Worm (Caenorhabditis elegans) whole organism, early embryonic: ENCODE measurements around the gene ttr-40.

ENCODE experiments used
- B0310.2 ChIP-seq: sonication (generic microtip); optimal IDR thresholded peaks from 2 replicates; lab custom pipeline; 2016; ENCODE audit warnings: mild to moderate bottlenecking, missing genetic modification characterization, missing compliant biosample characterization
- F13C5.2 ChIP-seq: sonication (generic microtip); optimal IDR thresholded peaks from 2 replicates; lab custom pipeline; 2017; ENCODE audit warnings: mild to moderate bottlenecking, missing genetic modification characterization, inconsistent platforms, missing compliant biosample characterization
- aly-1 ChIP-seq: sonication (generic microtip); optimal IDR thresholded peaks from 2 replicates; lab custom pipeline; 2016; ENCODE audit warnings: missing genetic modification characterization, missing compliant biosample characterization
- ama-1 ChIP-seq: fragments of 150-350 bp; optimal IDR thresholded peaks from 2 replicates; lab custom pipeline; 2014
- ceh-13 ChIP-seq: fragments of 200-800 bp; sonication (Bioruptor generic); optimal IDR thresholded peaks from 2 replicates; lab custom pipeline; 2018; ENCODE audit warnings: mild to moderate bottlenecking, missing genetic modification characterization, missing compliant biosample characterization
- ceh-36 ChIP-seq: sonication (generic microtip); optimal IDR thresholded peaks from 2 replicates; lab custom pipeline; 2016; ENCODE audit warnings: missing genetic modification characterization, inconsistent platforms, missing compliant biosample characterization
- ets-7 ChIP-seq: sonication (generic microtip); optimal IDR thresholded peaks from 2 replicates; lab custom pipeline; 2016; ENCODE audit warnings: missing genotype, missing genetic modification characterization, missing compliant biosample characterization
- flt-1 ChIP-seq: fragments of 200-800 bp; sonication (Bioruptor generic); IDR thresholded peaks from 2 replicates; pipeline ENCODE4 v1.3.6; 2022; ENCODE audit warnings: missing genetic modification characterization, missing compliant biosample characterization
- hmbx-1 ChIP-seq: sonication (generic microtip); optimal IDR thresholded peaks from 2 replicates; lab custom pipeline; 2016; ENCODE audit warnings: mild to moderate bottlenecking, missing genetic modification characterization, missing compliant biosample characterization
- hmg-4 ChIP-seq: fragments of 200-800 bp; sonication (Bioruptor generic); optimal IDR thresholded peaks from 2 replicates; lab custom pipeline; 2018; ENCODE audit warnings: mild to moderate bottlenecking, missing genetic modification characterization, missing compliant biosample characterization
- hnd-1 ChIP-seq: sonication (generic microtip); optimal IDR thresholded peaks from 2 replicates; lab custom pipeline; 2016; ENCODE audit warnings: missing genetic modification characterization, missing compliant biosample characterization
- pes-1 ChIP-seq: fragments of 200-800 bp; sonication (Bioruptor generic); IDR thresholded peaks from 2 replicates; pipeline ENCODE4 v1.3.6; 2022; ENCODE audit warnings: missing genetic modification reagents, missing genetic modification characterization, missing compliant biosample characterization
- scrt-1 ChIP-seq: fragments of 200-800 bp; sonication (Bioruptor generic); IDR thresholded peaks from 2 replicates; pipeline ENCODE4 v1.3.6; 2022; ENCODE audit warnings: missing genetic modification characterization, missing compliant biosample characterization
- sea-1 ChIP-seq: fragments of 200-800 bp; sonication (Bioruptor generic); conservative IDR thresholded peaks from 2 replicates; pipeline ENCODE4 v1.3.6; 2022; ENCODE audit warnings: missing genetic modification characterization, missing compliant biosample characterization
- tbx-11 ChIP-seq: fragments of 200-800 bp; sonication (Bioruptor generic); IDR thresholded peaks from 2 replicates; pipeline ENCODE4 v1.3.6; 2022; ENCODE audit warnings: missing genetic modification characterization, missing compliant biosample characterization
- tbx-37 ChIP-seq: fragments of 200-800 bp; sonication (Bioruptor generic); conservative IDR thresholded peaks from 2 replicates; pipeline ENCODE4 v1.3.6; 2022; ENCODE audit warnings: missing genetic modification reagents, missing genetic modification characterization, missing compliant biosample characterization
- tra-4 ChIP-seq: sonication (generic microtip); optimal IDR thresholded peaks from 2 replicates; lab custom pipeline; 2017; ENCODE audit warnings: missing genetic modification characterization, missing compliant biosample characterization

ttr-40 gene

DNA sequence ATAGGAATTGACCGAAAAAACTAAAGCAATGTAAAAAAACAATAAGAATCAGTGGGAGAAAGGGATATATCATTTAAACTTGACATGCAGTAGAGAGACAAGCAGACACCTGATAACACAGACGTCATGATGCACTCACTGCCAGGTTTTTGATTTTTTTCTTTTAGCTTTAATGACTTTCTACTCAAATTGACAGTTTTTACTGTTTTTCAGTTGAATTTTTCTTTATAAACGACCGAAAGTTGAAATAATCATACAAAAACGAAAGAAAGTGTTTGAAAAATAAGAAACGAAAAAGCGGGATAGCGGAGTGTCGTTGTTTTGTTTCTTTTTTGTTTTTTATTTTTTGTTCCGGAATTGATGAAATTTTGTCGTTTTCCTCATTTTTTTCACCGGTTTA lies 21.1 kb downstream of the ttr-40 start, which contains the start of gene ucp-4:
Gene ucp-4 (plus strand): TSS at position 83 of the 400 bp plus-strand sequence.
- TF ChIP-seq hnd-1 (no peak), hmg-4 (GFP tag; lab: Kevin White, UChicago) (no peak), aly-1 (no peak), F13C5.2 (tag; lab: Kevin White, UChicago) (no peak), ceh-13 (GFP tag; lab: Kevin White, UChicago) (no peak), tbx-37 (GFP tag; lab: Robert Waterston, UW) (no peak), ets-7 (tag; lab: Kevin White, UChicago) (no peak), tra-4 (tag; lab: Kevin White, UChicago) (no peak), scrt-1 (GFP tag; lab: Robert Waterston, UW) (no peak), flt-1 (GFP tag; lab: Robert Waterston, UW) (no peak), tbx-11 (no peak)

- TF ChIP-seq pes-1 (GFP tag; lab: Robert Waterston, UW) (no peak), ceh-13 (GFP tag; lab: Kevin White, UChicago) (no peak), ceh-36 (no peak), hnd-1 (no peak), tbx-37 (GFP tag; lab: Robert Waterston, UW) (no peak), aly-1 (no peak), scrt-1 (GFP tag; lab: Robert Waterston, UW) (no peak), F13C5.2 (tag; lab: Kevin White, UChicago) (no peak), tra-4 (tag; lab: Kevin White, UChicago) (no peak), flt-1 (GFP tag; lab: Robert Waterston, UW) (no peak), ama-1 (lab: Kevin White, UChicago) (no peak), sea-1 (GFP tag; lab: Robert Waterston, UW) (no peak)
Observed at ce11 chrV:9333316-9334048, 21.8 kb downstream of the ttr-40 start, which contains the start of gene acl-14. Gene acl-14, minus strand, starts transcription at chrV:9333631.

- TF ChIP-seq hnd-1 = no peak
- TF ChIP-seq tbx-11 = no peak
- no peak for TF ChIP-seq aly-1
- TF ChIP-seq flt-1 (GFP tag; lab: Robert Waterston, UW) = no peak
Observed at ce11 chrV:9332611-9333315, 22.5 kb downstream of the ttr-40 start.

DNA sequence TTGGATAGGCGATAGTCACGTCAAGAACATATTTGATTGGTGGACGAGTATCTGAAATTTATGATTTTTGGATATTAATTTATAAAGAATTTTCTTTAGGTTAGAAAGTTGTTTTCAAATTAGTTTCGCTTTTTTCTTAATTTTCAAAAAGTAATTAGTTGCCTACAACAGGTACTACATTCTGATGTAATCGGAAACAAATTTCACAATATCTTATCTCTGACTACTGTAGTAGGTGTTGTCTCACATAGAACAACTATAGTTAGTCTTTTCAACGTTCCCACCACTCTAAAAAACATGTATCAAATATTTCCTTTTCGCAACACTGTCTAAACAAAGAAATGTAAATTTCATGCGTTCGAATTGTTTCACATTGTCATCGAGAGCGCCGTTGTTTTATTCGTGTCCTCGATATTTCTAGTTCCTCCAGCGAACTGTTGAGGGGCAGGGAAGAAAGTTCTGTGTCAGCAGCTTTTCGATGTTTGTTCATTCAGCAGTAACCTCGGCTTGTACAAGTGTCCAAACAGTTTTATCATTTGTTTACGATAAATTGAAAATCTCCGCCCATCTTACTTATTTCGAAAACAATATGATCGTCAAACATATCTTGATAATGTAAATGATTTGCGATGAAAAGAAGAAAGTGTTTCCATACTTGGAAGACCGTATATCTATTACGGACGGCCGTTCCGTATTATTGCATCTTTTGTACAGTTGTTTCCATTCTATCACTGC lies 25.9 kb downstream of the ttr-40 start:
- TF ChIP-seq tbx-11 (no peak), sea-1 (GFP tag; lab: Robert Waterston, UW) (no peak), aly-1 (no peak), ceh-13 (GFP tag; lab: Kevin White, UChicago) (no peak), F13C5.2 (tag; lab: Kevin White, UChicago) (no peak), ama-1 (lab: Kevin White, UChicago) (no peak), tra-4 (tag; lab: Kevin White, UChicago) (no peak), ceh-36 (no peak), hmg-4 (GFP tag; lab: Kevin White, UChicago) (no peak), tbx-37 (GFP tag; lab: Robert Waterston, UW) (no peak), scrt-1 (GFP tag; lab: Robert Waterston, UW) (no peak), B0310.2 (tag; lab: Kevin White, UChicago) (no peak), hmbx-1 (tag; lab: Kevin White, UChicago) (no peak), hnd-1 (no peak), flt-1 (GFP tag; lab: Robert Waterston, UW) (no peak), ets-7 (tag; lab: Kevin White, UChicago) (no peak)

DNA sequence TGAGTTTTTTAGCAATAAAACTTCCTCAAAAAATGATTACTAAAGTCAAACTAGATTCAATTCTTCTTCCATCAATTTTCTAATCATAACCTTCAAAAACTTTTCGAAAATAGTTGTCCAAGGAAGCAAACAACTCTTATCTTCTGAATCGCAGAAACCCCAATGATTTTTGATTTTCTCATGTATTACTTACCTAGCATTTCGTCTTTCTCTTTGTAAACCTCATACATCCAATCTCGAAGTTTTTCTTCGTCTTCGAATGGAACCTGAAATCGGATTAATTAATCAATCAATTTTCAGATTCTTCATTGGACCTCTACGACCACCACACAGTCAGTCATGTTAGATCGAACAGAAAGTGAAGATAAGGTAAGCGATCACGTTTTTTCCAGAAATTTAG lies 26.6 kb downstream of the ttr-40 start, which contains the start of gene K07B1.4:
Gene K07B1.4 (plus strand): TSS at position 301 of the 400 bp plus-strand sequence.
- TF ChIP-seq pes-1 (GFP tag; lab: Robert Waterston, UW) (no peak), ceh-13 (GFP tag; lab: Kevin White, UChicago) (no peak), hmbx-1 (tag; lab: Kevin White, UChicago) (no peak), scrt-1 (GFP tag; lab: Robert Waterston, UW) (no peak), B0310.2 (tag; lab: Kevin White, UChicago) (no peak), flt-1 (GFP tag; lab: Robert Waterston, UW) (no peak), ets-7 (tag; lab: Kevin White, UChicago) (no peak), sea-1 (GFP tag; lab: Robert Waterston, UW) (no peak)

ce11 chrV:9327691-9328090 lies 27.6 kb downstream of the ttr-40 start:
- TF ChIP-seq F13C5.2 (tag; lab: Kevin White, UChicago) (no peak), ama-1 (lab: Kevin White, UChicago) (no peak), flt-1 (GFP tag; lab: Robert Waterston, UW) (no peak), ceh-13 (GFP tag; lab: Kevin White, UChicago) (no peak), B0310.2 (tag; lab: Kevin White, UChicago) (no peak), hmg-4 (GFP tag; lab: Kevin White, UChicago) (no peak), ceh-36 (no peak), hnd-1 (no peak), sea-1 (GFP tag; lab: Robert Waterston, UW) (no peak), ets-7 (tag; lab: Kevin White, UChicago) (no peak), aly-1 (no peak), tbx-11 (no peak), tra-4 (tag; lab: Kevin White, UChicago) (no peak), pes-1 (GFP tag; lab: Robert Waterston, UW) (no peak), scrt-1 (GFP tag; lab: Robert Waterston, UW) (no peak), hmbx-1 (tag; lab: Kevin White, UChicago) (no peak), tbx-37 (GFP tag; lab: Robert Waterston, UW) (no peak)
